Fruit fly (Drosophila melanogaster) Kc167 (cell line): ENCODE data around the gene CG42750.

ENCODE experiments used
- Myc ChIP-seq: fragments of >200 bp; optimal IDR thresholded peaks from 2 replicates; lab custom pipeline; 2017; ENCODE audit warnings: missing external identifiers
- Sin3A ChIP-seq: fragments of >200 bp; optimal IDR thresholded peaks from 2 replicates; lab custom pipeline; 2018; ENCODE audit warnings: missing external identifiers
- h ChIP-seq: fragments of >200 bp; optimal IDR thresholded peaks from 3 replicates; lab custom pipeline; 2018; ENCODE audit warnings: missing external identifiers
- insv ChIP-seq: fragments of >200 bp; optimal IDR thresholded peaks from 3 replicates; lab custom pipeline; 2018; ENCODE audit warnings: missing external identifiers
- psq ChIP-seq: fragments of >200 bp; optimal IDR thresholded peaks from 2 replicates; lab custom pipeline; 2017; ENCODE audit warnings: missing external identifiers
- ttk ChIP-seq: sonication (Bioruptor generic); optimal IDR thresholded peaks from 2 replicates; lab custom pipeline; 2017; ENCODE audit warnings: missing external identifiers

DNA sequence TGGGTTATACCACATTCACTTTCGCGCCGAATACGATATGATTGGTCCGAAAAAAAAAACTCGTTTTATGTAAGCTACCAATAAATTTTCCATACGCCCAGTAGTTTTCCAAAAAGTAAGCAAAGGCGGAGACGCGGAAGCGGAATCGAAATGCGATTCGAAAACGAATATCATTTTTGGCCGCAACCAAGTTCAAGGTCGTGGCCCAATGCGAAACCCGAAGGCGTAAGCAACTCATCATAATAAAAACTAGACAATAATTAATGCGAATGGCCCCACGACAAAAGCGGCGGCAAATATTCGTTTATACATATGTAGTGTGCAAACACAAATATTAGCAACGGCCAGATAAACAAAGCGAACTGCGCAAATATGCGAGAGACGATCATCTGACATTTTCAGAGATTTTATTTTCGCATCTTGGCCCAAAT, 139.1 kb downstream of the CG42750 start:
- no peak for TF ChIP-seq h (lab: Kevin White, UChicago)
- no peak for TF ChIP-seq psq (lab: Kevin White, UChicago)
- TF ChIP-seq Sin3A = no peak
- TF ChIP-seq Myc (lab: Kevin White, UChicago) = no peak
- TF ChIP-seq insv (lab: Kevin White, UChicago) = no peak
- TF ChIP-seq ttk = no peak
